Worm (Caenorhabditis elegans) whole organism, young adult: ENCODE measurements around the gene F37C12.10.
A peak's percentile ranks its signal among the peaks of the same experiment; 100 is the strongest.

Experiments used
- B0019.2 ChIP-seq: fragments of 200-800 bp; sonication (Bioruptor generic); conservative IDR thresholded peaks from 2 replicates; pipeline ENCODE4 v1.3.6; 2022; ENCODE audit warnings: missing genetic modification reagents, missing genetic modification characterization, missing compliant biosample characterization
- B0035.1 ChIP-seq: sonication (generic microtip); optimal IDR thresholded peaks from 2 replicates; lab custom pipeline; 2016; ENCODE audit warnings: missing genetic modification characterization, mild to moderate bottlenecking, missing compliant biosample characterization, missing genotype, missing genetic modification reagents
- C06A6.2 ChIP-seq: fragments of 200-800 bp; sonication (Bioruptor generic); conservative IDR thresholded peaks from 2 replicates; pipeline ENCODE4 v1.3.6; 2022; ENCODE audit warnings: missing genetic modification characterization, missing compliant biosample characterization
- F33H1.4 ChIP-seq: fragments of 200-800 bp; sonication (Bioruptor generic); IDR thresholded peaks from 2 replicates; pipeline ENCODE4 v1.3.6; 2022; ENCODE audit warnings: missing genetic modification reagents, missing genetic modification characterization, missing compliant biosample characterization
- F49E8.2 ChIP-seq: sonication (generic microtip); optimal IDR thresholded peaks from 3 replicates; lab custom pipeline; 2017; ENCODE audit warnings: missing genetic modification characterization, mild to moderate bottlenecking, missing compliant biosample characterization, antibody characterized with exemption, moderate library complexity; ENCODE audit not compliant: insufficient read depth
- K12H6.12 ChIP-seq: fragments of 200-800 bp; sonication (Bioruptor generic); optimal IDR thresholded peaks from 2 replicates; lab custom pipeline; 2018; ENCODE audit warnings: mild to moderate bottlenecking, missing genetic modification characterization, missing compliant biosample characterization
- T07F8.4 ChIP-seq: sonication (generic microtip); optimal IDR thresholded peaks from 2 replicates; lab custom pipeline; 2016; ENCODE audit warnings: mild to moderate bottlenecking, missing genetic modification characterization, moderate library complexity, missing compliant biosample characterization
- Y53F4B.3 ChIP-seq: fragments of 200-800 bp; sonication (Bioruptor generic); IDR thresholded peaks from 2 replicates; pipeline ENCODE4 v1.3.6; 2022; ENCODE audit warnings: missing genetic modification reagents, missing genetic modification characterization, missing compliant biosample characterization
- Y53G8AR.9 ChIP-seq: fragments of 200-800 bp; sonication (Bioruptor generic); conservative IDR thresholded peaks from 2 replicates; pipeline ENCODE4 v1.3.6; 2022; ENCODE audit warnings: missing genetic modification reagents, missing genetic modification characterization, missing compliant biosample characterization
- attf-3 ChIP-seq: fragments of 200-800 bp; sonication (Bioruptor generic); conservative IDR thresholded peaks from 2 replicates; pipeline ENCODE4 v1.3.6; 2022; ENCODE audit warnings: missing genetic modification reagents, missing genetic modification characterization, missing compliant biosample characterization
- ceh-100 ChIP-seq: fragments of 200-800 bp; sonication (Bioruptor generic); IDR thresholded peaks from 2 replicates; pipeline ENCODE4 v1.3.6; 2022; ENCODE audit warnings: missing genetic modification reagents, missing genetic modification characterization, missing compliant biosample characterization
- ceh-58 ChIP-seq: fragments of 200-800 bp; sonication (Bioruptor generic); IDR thresholded peaks from 2 replicates; pipeline ENCODE4 v1.3.6; 2022; ENCODE audit warnings: missing genetic modification characterization, missing compliant biosample characterization
- ceh-79 ChIP-seq: sonication (generic microtip); optimal IDR thresholded peaks from 2 replicates; lab custom pipeline; 2017; ENCODE audit warnings: mild to moderate bottlenecking, missing genetic modification characterization, missing compliant biosample characterization
- die-1 ChIP-seq: sonication (generic microtip); optimal IDR thresholded peaks from 2 replicates; lab custom pipeline; 2016; ENCODE audit warnings: missing genotype, mild to moderate bottlenecking, missing genetic modification characterization, missing compliant biosample characterization
- egl-44 ChIP-seq: fragments of 200-800 bp; sonication (Bioruptor generic); IDR thresholded peaks from 2 replicates; pipeline ENCODE4 v1.3.6; 2022; ENCODE audit warnings: missing genetic modification reagents, missing genetic modification characterization, missing compliant biosample characterization
- ets-4 ChIP-seq: fragments of 200-800 bp; sonication (Bioruptor generic); optimal IDR thresholded peaks from 2 replicates; lab custom pipeline; 2018; ENCODE audit warnings: mild to moderate bottlenecking, missing genetic modification characterization, missing compliant biosample characterization
- fkh-3 ChIP-seq: sonication (generic microtip); optimal IDR thresholded peaks from 2 replicates; lab custom pipeline; 2016; ENCODE audit warnings: mild to moderate bottlenecking, missing genetic modification characterization, missing compliant biosample characterization
- gei-17 ChIP-seq: fragments of 200-800 bp; sonication (Bioruptor generic); optimal IDR thresholded peaks from 2 replicates; lab custom pipeline; 2018; ENCODE audit warnings: mild to moderate bottlenecking, missing genetic modification characterization, missing compliant biosample characterization
- him-1 ChIP-seq: sonication (generic microtip); optimal IDR thresholded peaks from 2 replicates; lab custom pipeline; 2016; ENCODE audit warnings: missing genotype, missing genetic modification reagents, missing genetic modification characterization, missing compliant biosample characterization
- hlh-12 ChIP-seq: sonication (generic microtip); optimal IDR thresholded peaks from 2 replicates; lab custom pipeline; 2016; ENCODE audit warnings: missing genetic modification characterization, missing compliant biosample characterization
- hmg-1.2 ChIP-seq: fragments of 200-800 bp; sonication (Bioruptor generic); IDR thresholded peaks from 2 replicates; pipeline ENCODE4 v1.3.6; 2022; ENCODE audit warnings: missing genetic modification reagents, missing genetic modification characterization, missing compliant biosample characterization
- hrde-1 ChIP-seq: sonication (generic microtip); optimal IDR thresholded peaks from 2 replicates; lab custom pipeline; 2016; ENCODE audit warnings: missing genetic modification characterization, mild to moderate bottlenecking, missing compliant biosample characterization, moderate library complexity, missing genotype, missing genetic modification reagents, borderline replicate concordance
- lag-1 ChIP-seq: fragments of 200-800 bp; sonication (Bioruptor generic); IDR thresholded peaks from 2 replicates; pipeline ENCODE4 v1.3.6; 2022; ENCODE audit warnings: missing genetic modification reagents, missing genetic modification characterization, missing compliant biosample characterization
- let-607 ChIP-seq, 2 experiments: fragments of 200-800 bp in 1 of 2; sonication (Bioruptor generic) in 1 of 2; sonication (generic microtip) in 1 of 2; optimal IDR thresholded peaks; 2 replicates each; lab custom pipeline; 2016 to 2018; ENCODE audit warnings: mild to moderate bottlenecking in 2 of 2, missing compliant biosample characterization in 2 of 2, missing genetic modification characterization in 2 of 2, moderate library complexity in 2 of 2, missing genotype in 1 of 2
- lin-26 ChIP-seq: fragments of 200-800 bp; sonication (Bioruptor generic); IDR thresholded peaks from 2 replicates; pipeline ENCODE4 v1.3.6; 2022; ENCODE audit warnings: missing genetic modification reagents, missing genetic modification characterization, missing compliant biosample characterization
- madf-3 ChIP-seq: fragments of 200-800 bp; sonication (Bioruptor generic); IDR thresholded peaks from 2 replicates; pipeline ENCODE4 v1.3.6; 2022; ENCODE audit warnings: missing genetic modification reagents, missing genetic modification characterization, missing compliant biosample characterization
- mel-28 ChIP-seq: sonication (generic microtip); optimal IDR thresholded peaks from 2 replicates; lab custom pipeline; 2016; ENCODE audit warnings: borderline replicate concordance, mild to moderate bottlenecking, missing genetic modification characterization, missing compliant biosample characterization
- mes-4 ChIP-seq: sonication (generic microtip); optimal IDR thresholded peaks from 2 replicates; lab custom pipeline; 2016; ENCODE audit warnings: missing genotype, missing genetic modification characterization, missing compliant biosample characterization
- nfya-1 ChIP-seq: sonication (generic microtip); optimal IDR thresholded peaks from 2 replicates; lab custom pipeline; 2017; ENCODE audit warnings: antibody characterized with exemption, missing compliant biosample characterization, missing genetic modification characterization, borderline replicate concordance; ENCODE audit not compliant: insufficient read depth
- nfya-2 ChIP-seq: fragments of 200-800 bp; sonication (Bioruptor generic); IDR thresholded peaks from 2 replicates; pipeline ENCODE4 v1.3.6; 2022; ENCODE audit warnings: missing genetic modification reagents, missing genetic modification characterization, missing compliant biosample characterization
- sea-2 ChIP-seq: fragments of 200-800 bp; sonication (Bioruptor generic); IDR thresholded peaks from 2 replicates; pipeline ENCODE4 v1.3.6; 2022; ENCODE audit warnings: missing genetic modification characterization, missing compliant biosample characterization
- snpc-1.1 ChIP-seq: sonication (generic microtip); optimal IDR thresholded peaks from 2 replicates; lab custom pipeline; 2017; ENCODE audit warnings: missing genetic modification characterization, mild to moderate bottlenecking, missing compliant biosample characterization, antibody characterized with exemption, moderate library complexity, missing genotype, missing genetic modification reagents; ENCODE audit not compliant: insufficient read depth
- snpc-1.3 ChIP-seq: sonication (generic microtip); optimal IDR thresholded peaks from 2 replicates; lab custom pipeline; 2017; ENCODE audit warnings: missing genetic modification characterization, mild to moderate bottlenecking, missing compliant biosample characterization, antibody characterized with exemption, moderate library complexity, missing genotype, missing genetic modification reagents; ENCODE audit not compliant: insufficient read depth
- sptf-2 ChIP-seq: fragments of 200-800 bp; sonication (Bioruptor generic); optimal IDR thresholded peaks from 2 replicates; lab custom pipeline; 2018; ENCODE audit warnings: mild to moderate bottlenecking, missing genetic modification characterization, missing compliant biosample characterization
- tbx-9 ChIP-seq: sonication (generic microtip); optimal IDR thresholded peaks from 2 replicates; lab custom pipeline; 2016; ENCODE audit warnings: borderline replicate concordance, missing genetic modification characterization, inconsistent platforms, missing compliant biosample characterization
- zim-3 ChIP-seq: sonication (generic microtip); optimal IDR thresholded peaks from 2 replicates; lab custom pipeline; 2017; ENCODE audit warnings: mild to moderate bottlenecking, missing genetic modification characterization, moderate library complexity, missing compliant biosample characterization
- ztf-18 ChIP-seq: sonication (generic microtip); optimal IDR thresholded peaks from 2 replicates; lab custom pipeline; 2016; ENCODE audit warnings: missing genotype, mild to moderate bottlenecking, missing genetic modification characterization, missing compliant biosample characterization
- ztf-25 ChIP-seq: fragments of 200-800 bp; sonication (Bioruptor generic); IDR thresholded peaks from 2 replicates; pipeline ENCODE4 v1.3.6; 2022; ENCODE audit warnings: missing genetic modification reagents, missing genetic modification characterization, missing compliant biosample characterization
- ztf-28 ChIP-seq: fragments of 200-800 bp; sonication (Bioruptor generic); IDR thresholded peaks from 2 replicates; pipeline ENCODE4 v1.3.6; 2022; ENCODE audit warnings: missing genetic modification reagents, missing genetic modification characterization, missing compliant biosample characterization
- ztf-3 ChIP-seq: fragments of 200-800 bp; sonication (Bioruptor generic); optimal IDR thresholded peaks from 2 replicates; lab custom pipeline; 2018; ENCODE audit warnings: mild to moderate bottlenecking, missing genetic modification characterization, missing compliant biosample characterization

Gene F37C12.10

ce11 chrIII:7155631-7156030, 32.6 kb downstream of the F37C12.10 start (continued):
- peak; percentile 45 for TF ChIP-seq ztf-3 (GFP tag; lab: Kevin White, UChicago)
- no peak for TF ChIP-seq sptf-2
- TF ChIP-seq nfya-2 (GFP tag; lab: Robert Waterston, UW), result no peak
- no peak for TF ChIP-seq snpc-1.3 (tag; lab: Kevin White, UChicago)
- TF ChIP-seq K12H6.12 (tag; lab: Kevin White, UChicago), result peak; percentile 94
- peak; percentile 26 for TF ChIP-seq ets-4
- TF ChIP-seq B0019.2 (GFP tag; lab: Robert Waterston, UW), result no peak
- TF ChIP-seq hlh-12 (tag; lab: Kevin White, UChicago), result no peak
- TF ChIP-seq sea-2 (GFP tag; lab: Robert Waterston, UW), result no peak
- TF ChIP-seq Y53G8AR.9 (GFP tag; lab: Robert Waterston, UW), result peak; percentile 59
- TF ChIP-seq snpc-1.1 (tag; lab: Kevin White, UChicago), result no peak
- peak; percentile 78 for TF ChIP-seq madf-3 (GFP tag; lab: Robert Waterston, UW)
- TF ChIP-seq tbx-9 (tag; lab: Kevin White, UChicago), result no peak
- peak; percentile 94 for TF ChIP-seq hmg-1.2 (GFP tag; lab: Robert Waterston, UW)
- TF ChIP-seq hrde-1 (tag; lab: Kevin White, UChicago), result no peak
- no peak for TF ChIP-seq mes-4 (tag; lab: Kevin White, UChicago)
- TF ChIP-seq C06A6.2 (GFP tag; lab: Robert Waterston, UW), result peak; percentile 82
- no peak for TF ChIP-seq F49E8.2
- TF ChIP-seq ztf-25 (GFP tag; lab: Robert Waterston, UW), result no peak
- 0 out of 2 replicates have a peak, but pooled peaks have one; percentile 43 for TF ChIP-seq lin-26
- TF ChIP-seq him-1 (tag; lab: Kevin White, UChicago), result no peak
- 0 out of 2 replicates have a peak, but pooled peaks have one; percentile 44 for TF ChIP-seq ceh-100
- TF ChIP-seq fkh-3 (tag; lab: Kevin White, UChicago), result no peak
- no peak for TF ChIP-seq mel-28 (tag; lab: Kevin White, UChicago)
- no peak for TF ChIP-seq nfya-1
- no peak for TF ChIP-seq zim-3
- no peak for TF ChIP-seq egl-44 (GFP tag; lab: Robert Waterston, UW)
- peak; percentile 49 for TF ChIP-seq attf-3 (GFP tag; lab: Robert Waterston, UW)
- TF ChIP-seq die-1 (tag; lab: Kevin White, UChicago), result peak; percentile 39
- TF ChIP-seq lag-1, result no peak
- TF ChIP-seq gei-17 (GFP tag; lab: Kevin White, UChicago), result peak; percentile 12
- TF ChIP-seq let-607 (tag; optimal IDR thresholded peaks at IDR 0.05; lab: Kevin White, UChicago), result peak; percentile 63 to 70
- peak; percentile 18 for TF ChIP-seq ztf-18
- no peak for TF ChIP-seq Y53F4B.3 (GFP tag; lab: Robert Waterston, UW)
- TF ChIP-seq T07F8.4 (tag; lab: Kevin White, UChicago), result peak; percentile 4
- TF ChIP-seq ceh-79 (tag; lab: Kevin White, UChicago), result no peak
- no peak for TF ChIP-seq ztf-28 (GFP tag; lab: Robert Waterston, UW)
- no peak for TF ChIP-seq B0035.1 (tag; lab: Kevin White, UChicago)
- TF ChIP-seq, all 124 proteins: peak for 61

- TF ChIP-seq lin-26 (0 out of 2 replicates have a peak, but pooled peaks have one; percentile 23), ceh-58 (GFP tag; lab: Robert Waterston, UW) (no peak), F33H1.4 (GFP tag; lab: Robert Waterston, UW) (no peak), lag-1 (no peak), hmg-1.2 (GFP tag; lab: Robert Waterston, UW) (peak; percentile 4; the same call in 1 of the 2 replicates)
These were observed 33.7 kb downstream of the F37C12.10 start for ce11 chrIII:7154526-7154925.
